Worm (Caenorhabditis elegans): ENCODE data around the gene Y39A1A.2.

- TF ChIP-seq lim-6 (tag; optimal IDR thresholded peaks at IDR 0.05) (no peak), ceh-34 (tag; optimal IDR thresholded peaks at IDR 0.05) (no peak)
Observed at ce11 chrIII:10580206-10580605, 23.2 kb downstream of the Y39A1A.2 start.

Measured in whole organism, late embryonic.